Worm (Caenorhabditis elegans) whole organism, late embryonic: Measurements from ENCODE around the gene taf-9.

Experiments
- C08G9.2 ChIP-seq: sonication (generic microtip); optimal IDR thresholded peaks from 2 replicates; lab custom pipeline; 2016; ENCODE audit warnings: mild to moderate bottlenecking, missing genetic modification characterization, moderate library complexity, missing compliant biosample characterization
- F13H6.1 ChIP-seq: sonication (generic microtip); optimal IDR thresholded peaks from 2 replicates; lab custom pipeline; 2016; ENCODE audit warnings: missing genetic modification characterization, missing compliant biosample characterization
- K02D7.2 ChIP-seq: sonication (generic microtip); optimal IDR thresholded peaks from 2 replicates; lab custom pipeline; 2017; ENCODE audit warnings: mild to moderate bottlenecking, missing genetic modification characterization, missing compliant biosample characterization
- K09A11.1 ChIP-seq: sonication (generic microtip); optimal IDR thresholded peaks from 2 replicates; lab custom pipeline; 2017; ENCODE audit warnings: antibody characterized with exemption, mild to moderate bottlenecking, missing genetic modification characterization, missing compliant biosample characterization; ENCODE audit not compliant: insufficient read depth
- Y22D7AL.16 ChIP-seq: sonication (generic microtip); optimal IDR thresholded peaks from 2 replicates; lab custom pipeline; 2016; ENCODE audit warnings: missing genetic modification characterization, missing compliant biosample characterization
- ahr-1 ChIP-seq: sonication (generic microtip); optimal IDR thresholded peaks from 2 replicates; lab custom pipeline; 2016; ENCODE audit warnings: missing genetic modification characterization, missing compliant biosample characterization
- ceh-14 ChIP-seq: sonication (generic microtip); optimal IDR thresholded peaks from 2 replicates; lab custom pipeline; 2016; ENCODE audit warnings: missing genotype, missing genetic modification characterization, missing compliant biosample characterization
- ceh-18 ChIP-seq: sonication (generic microtip); optimal IDR thresholded peaks from 2 replicates; lab custom pipeline; 2016; ENCODE audit warnings: missing genetic modification characterization, missing compliant biosample characterization
- ceh-22 ChIP-seq: sonication (generic microtip); optimal IDR thresholded peaks from 2 replicates; lab custom pipeline; 2017; ENCODE audit warnings: missing biosample characterization, missing genetic modification characterization
- ceh-24 ChIP-seq: sonication (generic microtip); optimal IDR thresholded peaks from 2 replicates; lab custom pipeline; 2016; ENCODE audit warnings: mild to moderate bottlenecking, missing genetic modification characterization, missing compliant biosample characterization
- ceh-30 ChIP-seq: fragments of 150-350 bp; optimal IDR thresholded peaks from 2 replicates; lab custom pipeline; 2014; ENCODE audit warnings: missing biosample characterization, missing genetic modification characterization
- ceh-31 ChIP-seq: sonication (generic microtip); optimal IDR thresholded peaks from 2 replicates; lab custom pipeline; 2016; ENCODE audit warnings: missing genetic modification characterization, missing compliant biosample characterization
- ceh-34 ChIP-seq: sonication (generic microtip); optimal IDR thresholded peaks from 2 replicates; lab custom pipeline; 2016; ENCODE audit warnings: mild to moderate bottlenecking, missing genetic modification characterization, missing compliant biosample characterization
- ceh-48 ChIP-seq: sonication (generic microtip); optimal IDR thresholded peaks from 2 replicates; lab custom pipeline; 2016; ENCODE audit warnings: missing genetic modification characterization, inconsistent platforms, missing compliant biosample characterization
- ceh-6 ChIP-seq: fragments of 200-800 bp; sonication (Bioruptor generic); optimal IDR thresholded peaks from 2 replicates; lab custom pipeline; 2018; ENCODE audit warnings: mild to moderate bottlenecking, missing genetic modification characterization, missing compliant biosample characterization
- ceh-9 ChIP-seq: sonication (generic microtip); optimal IDR thresholded peaks from 2 replicates; lab custom pipeline; 2016; ENCODE audit warnings: mild to moderate bottlenecking, missing genetic modification characterization, inconsistent platforms, missing compliant biosample characterization
- che-1 ChIP-seq: sonication (generic microtip); optimal IDR thresholded peaks from 2 replicates; lab custom pipeline; 2016; ENCODE audit warnings: mild to moderate bottlenecking, missing genetic modification characterization, missing compliant biosample characterization
- dmd-4 ChIP-seq: sonication (generic microtip); optimal IDR thresholded peaks from 2 replicates; lab custom pipeline; 2016; ENCODE audit warnings: borderline replicate concordance, missing genetic modification characterization, missing compliant biosample characterization
- dve-1 ChIP-seq: sonication (generic microtip); optimal IDR thresholded peaks from 2 replicates; lab custom pipeline; 2017; ENCODE audit warnings: antibody characterized with exemption, mild to moderate bottlenecking, missing genetic modification characterization, missing compliant biosample characterization
- eyg-1 ChIP-seq: sonication (generic microtip); optimal IDR thresholded peaks from 2 replicates; lab custom pipeline; 2016; ENCODE audit warnings: missing genotype, missing genetic modification characterization, missing compliant biosample characterization
- fax-1 ChIP-seq: sonication (generic microtip); optimal IDR thresholded peaks from 2 replicates; lab custom pipeline; 2016; ENCODE audit warnings: missing genotype, missing genetic modification characterization, missing compliant biosample characterization
- fkh-10 ChIP-seq: fragments of 150-350 bp; optimal IDR thresholded peaks from 2 replicates; lab custom pipeline; 2014; ENCODE audit warnings: missing biosample characterization, missing genetic modification reagents, missing genetic modification characterization
- gmeb-2 ChIP-seq: sonication (generic microtip); optimal IDR thresholded peaks from 2 replicates; lab custom pipeline; 2016; ENCODE audit warnings: missing genetic modification characterization, inconsistent platforms, missing compliant biosample characterization
- hlh-30 ChIP-seq: sonication (generic microtip); optimal IDR thresholded peaks from 2 replicates; lab custom pipeline; 2017; ENCODE audit warnings: antibody characterized with exemption, missing genetic modification characterization, missing compliant biosample characterization; ENCODE audit not compliant: insufficient read depth
- hlh-6 ChIP-seq: sonication (generic microtip); optimal IDR thresholded peaks from 2 replicates; lab custom pipeline; 2016; ENCODE audit warnings: missing genotype, missing genetic modification characterization, missing compliant biosample characterization
- lim-6 ChIP-seq: sonication (generic microtip); optimal IDR thresholded peaks from 2 replicates; lab custom pipeline; 2016; ENCODE audit warnings: missing genetic modification characterization, missing compliant biosample characterization
- madf-2 ChIP-seq: sonication (generic microtip); optimal IDR thresholded peaks from 2 replicates; lab custom pipeline; 2017; ENCODE audit warnings: missing genetic modification characterization, missing compliant biosample characterization
- nhr-11 ChIP-seq: fragments of 150-350 bp; optimal IDR thresholded peaks from 2 replicates; lab custom pipeline; 2014; ENCODE audit warnings: missing biosample characterization, missing genetic modification characterization
- npax-4 ChIP-seq: sonication (generic microtip); optimal IDR thresholded peaks from 2 replicates; lab custom pipeline; 2016; ENCODE audit warnings: missing genetic modification characterization, missing compliant biosample characterization
- odd-2 ChIP-seq: sonication (generic microtip); optimal IDR thresholded peaks from 2 replicates; lab custom pipeline; 2017; ENCODE audit warnings: antibody characterized with exemption, mild to moderate bottlenecking, missing genetic modification characterization, missing compliant biosample characterization
- pag-3 ChIP-seq: sonication (generic microtip); optimal IDR thresholded peaks from 2 replicates; lab custom pipeline; 2016; ENCODE audit warnings: missing compliant biosample characterization, missing genetic modification characterization, borderline replicate concordance
- pat-9 ChIP-seq: fragments of 200-800 bp; sonication (Bioruptor generic); optimal IDR thresholded peaks from 2 replicates; lab custom pipeline; 2018; ENCODE audit warnings: mild to moderate bottlenecking, missing genetic modification characterization, moderate library complexity, missing compliant biosample characterization
- pax-1 ChIP-seq: fragments of 150-350 bp; optimal IDR thresholded peaks from 2 replicates; lab custom pipeline; 2014; ENCODE audit warnings: missing biosample characterization, missing genetic modification characterization
- pha-2 ChIP-seq: sonication (generic microtip); optimal IDR thresholded peaks from 2 replicates; lab custom pipeline; 2017; ENCODE audit warnings: mild to moderate bottlenecking, missing genetic modification characterization, missing compliant biosample characterization
- pha-4 ChIP-seq: fragments of 150-350 bp; optimal IDR thresholded peaks from 2 replicates; lab custom pipeline; 2018; ENCODE audit warnings: missing biosample characterization, missing genetic modification reagents, missing genetic modification characterization
- pqm-1 ChIP-seq: sonication (generic microtip); optimal IDR thresholded peaks from 2 replicates; lab custom pipeline; 2016; ENCODE audit warnings: missing genetic modification characterization, missing compliant biosample characterization
- pros-1 ChIP-seq: fragments of 150-350 bp; optimal IDR thresholded peaks from 2 replicates; lab custom pipeline; 2014; ENCODE audit warnings: missing biosample characterization, missing genetic modification reagents, missing genetic modification characterization
- ref-2 ChIP-seq: sonication (generic microtip); optimal IDR thresholded peaks from 2 replicates; lab custom pipeline; 2016; ENCODE audit warnings: missing genetic modification characterization, missing compliant biosample characterization
- sdc-2 ChIP-seq: sonication (generic microtip); optimal IDR thresholded peaks from 2 replicates; lab custom pipeline; 2016; ENCODE audit warnings: missing genotype, missing genetic modification characterization, missing compliant biosample characterization
- sox-2 ChIP-seq: fragments of 200-800 bp; sonication (Bioruptor generic); IDR thresholded peaks from 2 replicates; pipeline ENCODE4 v1.3.6; 2022; ENCODE audit warnings: missing genetic modification reagents, missing genetic modification characterization, missing compliant biosample characterization
- sox-4 ChIP-seq: sonication (generic microtip); optimal IDR thresholded peaks from 2 replicates; lab custom pipeline; 2017; ENCODE audit warnings: mild to moderate bottlenecking, missing genetic modification characterization, inconsistent platforms, missing compliant biosample characterization
- tbx-2 ChIP-seq: sonication (generic microtip); optimal IDR thresholded peaks from 2 replicates; lab custom pipeline; 2016; ENCODE audit warnings: missing genetic modification characterization, missing compliant biosample characterization
- tbx-7 ChIP-seq: sonication (generic microtip); optimal IDR thresholded peaks from 2 replicates; lab custom pipeline; 2016; ENCODE audit warnings: missing genotype, missing genetic modification characterization, missing compliant biosample characterization
- ttx-3 ChIP-seq: sonication (generic microtip); optimal IDR thresholded peaks from 2 replicates; lab custom pipeline; 2016; ENCODE audit warnings: missing genetic modification reagents, missing genetic modification characterization, missing compliant biosample characterization
- unc-3 ChIP-seq, 2 experiments: fragments of 200-800 bp in 1 of 2; sonication (Bioruptor generic) in 1 of 2; sonication (generic microtip) in 1 of 2; conservative IDR thresholded peaks in 1 of 2; optimal IDR thresholded peaks in 1 of 2; 2 replicates each; pipeline versions ENCODE4 v1.3.6 to Lab custom; 2016 to 2022; ENCODE audit warnings: missing compliant biosample characterization in 2 of 2, missing genetic modification characterization in 2 of 2, missing genetic modification reagents in 1 of 2
- unc-42 ChIP-seq: sonication (generic microtip); optimal IDR thresholded peaks from 2 replicates; lab custom pipeline; 2016; ENCODE audit warnings: missing genotype, missing genetic modification characterization, missing compliant biosample characterization

The taf-9 gene

DNA sequence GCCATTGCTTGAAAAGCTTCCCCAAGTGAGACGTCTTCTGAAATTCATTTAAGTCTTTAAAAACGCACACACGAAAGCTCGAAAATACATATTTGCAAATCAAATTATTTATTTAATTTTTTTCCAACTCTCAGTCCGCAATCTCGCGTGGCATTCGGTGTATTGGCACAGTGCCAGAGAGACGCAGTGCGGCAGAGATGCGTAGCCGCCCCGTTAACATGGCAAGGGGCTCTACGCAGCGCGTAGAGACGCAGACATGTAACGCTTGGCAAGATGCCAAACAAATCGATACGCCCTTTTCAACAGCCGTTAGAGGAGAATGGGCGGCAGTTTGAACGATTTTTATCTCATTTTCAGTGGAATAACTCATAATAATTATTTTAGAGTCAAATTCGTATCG, 19.5 kb downstream of the taf-9 start, which contains the start of the genes drr-2 and set-16 (continued):
- TF ChIP-seq dve-1 (tag; lab: Kevin White, UChicago) (peak; percentile 92), pag-3 (tag; lab: Kevin White, UChicago) (no peak), madf-2 (peak; percentile 27), ceh-6 (GFP tag; lab: Kevin White, UChicago) (peak; percentile 52), pax-1 (tag; lab: Kevin White, UChicago) (peak; percentile 91), ceh-18 (peak; percentile 91), pqm-1 (tag; lab: Kevin White, UChicago) (peak; percentile 66), sdc-2 (tag; lab: Kevin White, UChicago) (peak; percentile 44), ceh-34 (peak; percentile 87), fax-1 (tag; lab: Kevin White, UChicago) (no peak), ceh-22 (no peak), ceh-48 (tag; lab: Kevin White, UChicago) (peak; percentile 97), gmeb-2 (tag; lab: Kevin White, UChicago) (peak; percentile 21), sox-4 (no peak), lim-6 (tag; lab: Kevin White, UChicago) (no peak), fkh-10 (GFP tag; lab: Kevin White, UChicago) (peak; percentile 43), che-1 (tag; lab: Kevin White, UChicago) (peak; percentile 20), ahr-1 (peak; percentile 21), pat-9 (tag; lab: Kevin White, UChicago) (no peak), F13H6.1 (peak; percentile 40), K09A11.1 (tag; lab: Kevin White, UChicago) (peak; percentile 48), sox-2 (peak; percentile 29), ceh-31 (tag; lab: Kevin White, UChicago) (peak; percentile 90), pha-4 (tag; lab: Kevin White, UChicago) (no peak), pros-1 (tag; lab: Kevin White, UChicago) (peak; percentile 82), ceh-30 (tag; lab: Kevin White, UChicago) (peak; percentile 93), npax-4 (tag; lab: Kevin White, UChicago) (no peak), hlh-30 (peak; percentile 37), C08G9.2 (tag; lab: Kevin White, UChicago) (peak; percentile 62), unc-42 (tag; lab: Kevin White, UChicago) (peak; percentile 99), Y22D7AL.16 (tag; lab: Kevin White, UChicago) (no peak), nhr-11 (tag; lab: Kevin White, UChicago) (no peak), tbx-2 (tag; lab: Kevin White, UChicago) (peak; percentile 86), ttx-3 (tag; lab: Kevin White, UChicago) (peak; percentile 19), odd-2 (tag; lab: Kevin White, UChicago) (peak; percentile 10), hlh-6 (tag; lab: Kevin White, UChicago) (no peak), ceh-14 (tag; lab: Kevin White, UChicago) (peak; percentile 90), eyg-1 (tag; lab: Kevin White, UChicago) (no peak), ref-2 (tag; lab: Kevin White, UChicago) (peak; percentile 95), ceh-24 (tag; lab: Kevin White, UChicago) (no peak), tbx-7 (tag; lab: Kevin White, UChicago) (peak; percentile 29), K02D7.2 (tag; lab: Kevin White, UChicago) (no peak), dmd-4 (tag; lab: Kevin White, UChicago) (no peak)
- TF ChIP-seq, all 69 proteins: peak for 41

- no peak for TF ChIP-seq pha-2
- TF ChIP-seq unc-3 (GFP tag; conservative IDR thresholded peaks at IDR 0.05; lab: Robert Waterston, UW): no peak
- TF ChIP-seq unc-3 (tag; optimal IDR thresholded peaks at IDR 0.05; lab: Kevin White, UChicago): no peak
- peak; percentile 26 for TF ChIP-seq ceh-9 (tag; lab: Kevin White, UChicago)
Observed at ce11 chrIII:13644279-13644678, 20.2 kb downstream of the taf-9 start.
